Worm (Caenorhabditis elegans) whole organism, L4 larva: ENCODE results near the gene nlp-33.

Experiments used
- F49E8.2 ChIP-seq: sonication (generic microtip); optimal IDR thresholded peaks from 2 replicates; lab custom pipeline; 2016; ENCODE audit warnings: missing compliant biosample characterization, mild to moderate bottlenecking, missing genetic modification characterization, borderline replicate concordance
- Y5F2A.4 ChIP-seq: fragments of 200-800 bp; sonication (Bioruptor generic); optimal IDR thresholded peaks from 2 replicates; lab custom pipeline; 2018; ENCODE audit warnings: mild to moderate bottlenecking, missing genetic modification characterization, missing compliant biosample characterization
- aha-1 ChIP-seq: fragments of 150-350 bp; peaks from one replicate; lab custom pipeline; 2014; ENCODE audit warnings: missing biosample characterization, missing genetic modification characterization
- aly-2 ChIP-seq: sonication (generic microtip); optimal IDR thresholded peaks from 2 replicates; lab custom pipeline; 2018; ENCODE audit warnings: missing biosample characterization, missing genetic modification characterization
- ama-1 ChIP-seq: fragments of 150-350 bp; optimal IDR thresholded peaks from 2 replicates; lab custom pipeline; 2014; ENCODE audit warnings: inconsistent platforms, mixed read lengths
- ceh-20 ChIP-seq: fragments of 200-800 bp; sonication (Bioruptor generic); IDR thresholded peaks from 2 replicates; pipeline ENCODE4 v1.3.6; 2022; ENCODE audit warnings: missing genetic modification reagents, missing genetic modification characterization, missing compliant biosample characterization
- cey-2 ChIP-seq: sonication (generic microtip); optimal IDR thresholded peaks from 3 replicates; lab custom pipeline; 2017; ENCODE audit warnings: missing genetic modification characterization, mild to moderate bottlenecking, missing compliant biosample characterization, antibody characterized with exemption, borderline replicate concordance; ENCODE audit not compliant: insufficient read depth
- dmd-8 ChIP-seq: fragments of 200-800 bp; sonication (Bioruptor generic); IDR thresholded peaks from 2 replicates; pipeline ENCODE4 v1.3.6; 2022; ENCODE audit warnings: missing genetic modification characterization, missing compliant biosample characterization
- dpl-1 ChIP-seq: fragments of 150-350 bp; optimal IDR thresholded peaks from 2 replicates; lab custom pipeline; 2014; ENCODE audit warnings: missing biosample characterization, missing genetic modification reagents, missing genetic modification characterization
- dve-1 ChIP-seq: sonication (generic microtip); optimal IDR thresholded peaks from 2 replicates; lab custom pipeline; 2017; ENCODE audit warnings: antibody characterized with exemption, mild to moderate bottlenecking, missing genetic modification characterization, missing compliant biosample characterization; ENCODE audit not compliant: insufficient read depth
- egl-27 ChIP-seq: sonication (generic microtip); optimal IDR thresholded peaks from 3 replicates; lab custom pipeline; 2017; ENCODE audit warnings: missing biosample characterization, missing genetic modification reagents, missing genetic modification characterization
- egl-43 ChIP-seq: fragments of 200-800 bp; sonication (Bioruptor generic); IDR thresholded peaks from 2 replicates; pipeline ENCODE4 v1.3.6; 2022; ENCODE audit warnings: missing genetic modification reagents, missing genetic modification characterization, missing compliant biosample characterization
- fos-1 ChIP-seq: fragments of 150-350 bp; optimal IDR thresholded peaks from 2 replicates; lab custom pipeline; 2014; ENCODE audit warnings: missing biosample characterization, missing genetic modification characterization
- jun-1 ChIP-seq: fragments of 150-350 bp; optimal IDR thresholded peaks from 2 replicates; lab custom pipeline; 2014; ENCODE audit warnings: missing biosample characterization, missing genetic modification reagents, missing genetic modification characterization
- lim-7 ChIP-seq: fragments of 200-800 bp; sonication (Bioruptor generic); IDR thresholded peaks from 2 replicates; pipeline ENCODE4 v1.3.6; 2022; ENCODE audit warnings: missing genetic modification characterization, missing compliant biosample characterization
- lin-1 ChIP-seq: fragments of 200-800 bp; sonication (Bioruptor generic); IDR thresholded peaks from 2 replicates; pipeline ENCODE4 v1.3.6; 2022; ENCODE audit warnings: missing genetic modification reagents, missing genetic modification characterization, missing compliant biosample characterization
- lin-13 ChIP-seq: fragments of 150-350 bp; optimal IDR thresholded peaks from 2 replicates; lab custom pipeline; 2014; ENCODE audit warnings: missing biosample characterization, missing genetic modification reagents, missing genetic modification characterization
- lin-38 ChIP-seq: fragments of 200-800 bp; sonication (Bioruptor generic); IDR thresholded peaks from 2 replicates; pipeline ENCODE4 v1.3.6; 2022; ENCODE audit warnings: missing genetic modification reagents, missing genetic modification characterization, missing compliant biosample characterization
- lsy-2 ChIP-seq, 2 experiments: fragments of 150-350 bp in 1 of 2; sonication (generic microtip) in 1 of 2; optimal IDR thresholded peaks; 2 replicates each; lab custom pipeline; 2014 to 2017; ENCODE audit warnings: missing biosample characterization in 2 of 2, missing genetic modification characterization in 2 of 2
- madf-5 ChIP-seq, 2 experiments: fragments of 200-800 bp; sonication (Bioruptor generic); IDR thresholded peaks; 2 replicates each; pipeline ENCODE4 v1.3.6; 2022; ENCODE audit warnings: missing compliant biosample characterization in 2 of 2, missing genetic modification characterization in 2 of 2
- mdt-29 ChIP-seq: fragments of 200-800 bp; sonication (Bioruptor generic); IDR thresholded peaks from 2 replicates; pipeline ENCODE4 v1.3.6; 2022; ENCODE audit warnings: missing genetic modification reagents, missing genetic modification characterization, missing compliant biosample characterization
- mxl-3 ChIP-seq: fragments of 200-800 bp; sonication (Bioruptor generic); optimal IDR thresholded peaks from 2 replicates; lab custom pipeline; 2018; ENCODE audit warnings: mild to moderate bottlenecking, missing genetic modification characterization, missing compliant biosample characterization
- nhr-111 ChIP-seq: fragments of 200-800 bp; sonication (Bioruptor generic); optimal IDR thresholded peaks from 2 replicates; lab custom pipeline; 2018; ENCODE audit warnings: mild to moderate bottlenecking, missing genetic modification characterization, missing compliant biosample characterization
- nhr-28 ChIP-seq: fragments of 150-350 bp; optimal IDR thresholded peaks from 2 replicates; lab custom pipeline; 2014; ENCODE audit warnings: missing biosample characterization, missing genetic modification characterization
- nhr-41 ChIP-seq: fragments of 200-800 bp; sonication (Bioruptor generic); IDR thresholded peaks from 2 replicates; pipeline ENCODE4 v1.3.6; 2022; ENCODE audit warnings: missing genetic modification reagents, missing genetic modification characterization, missing compliant biosample characterization
- nhr-77 ChIP-seq: fragments of 150-350 bp; optimal IDR thresholded peaks from 2 replicates; lab custom pipeline; 2014; ENCODE audit warnings: missing biosample characterization, missing genetic modification characterization
- pha-4 ChIP-seq, 2 experiments: fragments of 150-350 bp in 1 of 2; fragments of 200-800 bp in 1 of 2; sonication (Bioruptor generic) in 1 of 2; IDR thresholded peaks in 1 of 2; optimal IDR thresholded peaks in 1 of 2; 2 replicates each; pipeline versions ENCODE4 v1.3.6 to Lab custom; 2014 to 2022; ENCODE audit warnings: missing genetic modification characterization in 2 of 2, missing genetic modification reagents in 2 of 2, missing biosample characterization in 1 of 2, missing compliant biosample characterization in 1 of 2
- snpc-1.2 ChIP-seq: fragments of 200-800 bp; sonication (Bioruptor generic); IDR thresholded peaks from 2 replicates; pipeline ENCODE4 v1.3.6; 2022; ENCODE audit warnings: missing genetic modification reagents, missing genetic modification characterization, missing compliant biosample characterization
- snpc-4 ChIP-seq: fragments of 150-350 bp; optimal IDR thresholded peaks from 2 replicates; lab custom pipeline; 2014; ENCODE audit warnings: missing biosample characterization, missing genetic modification characterization
- spr-3 ChIP-seq: fragments of 200-800 bp; sonication (Bioruptor generic); optimal IDR thresholded peaks from 2 replicates; lab custom pipeline; 2018; ENCODE audit warnings: mild to moderate bottlenecking, missing genetic modification characterization, missing compliant biosample characterization
- unc-62 ChIP-seq, 3 experiments: fragments of 150-350 bp in 1 of 3; sonication (generic microtip); optimal IDR thresholded peaks in 2 of 3; peaks in 1 of 3; 1 replicate in 1 of 3; 2 replicates in 2 of 3; lab custom pipeline; 2014 to 2017; ENCODE audit warnings: missing biosample characterization in 3 of 3, missing genetic modification characterization in 3 of 3, missing genetic modification reagents in 3 of 3, missing genotype in 1 of 3
- vab-7 ChIP-seq: fragments of 200-800 bp; sonication (Bioruptor generic); IDR thresholded peaks from 2 replicates; pipeline ENCODE4 v1.3.6; 2022; ENCODE audit warnings: missing genetic modification reagents, missing genetic modification characterization, missing compliant biosample characterization
- zfp-3 ChIP-seq: fragments of 200-800 bp; sonication (Bioruptor generic); conservative IDR thresholded peaks from 2 replicates; pipeline ENCODE4 v1.3.6; 2022; ENCODE audit warnings: missing genetic modification reagents, missing genetic modification characterization, missing compliant biosample characterization
- zip-11 ChIP-seq: fragments of 200-800 bp; sonication (Bioruptor generic); IDR thresholded peaks from 2 replicates; pipeline ENCODE4 v1.3.6; 2022; ENCODE audit warnings: missing genetic modification characterization, missing compliant biosample characterization
- zip-2 ChIP-seq: fragments of 150-350 bp; optimal IDR thresholded peaks from 2 replicates; lab custom pipeline; 2014; ENCODE audit warnings: missing biosample characterization, missing genetic modification characterization

The nlp-33 gene

ce11 chrV:11147780-11148144, 616 bp downstream of the nlp-33 start (continued):
- TF ChIP-seq zip-11 (no peak), ceh-20 (GFP tag; lab: Robert Waterston, UW) (no peak), ama-1 (lab: Kevin White, UChicago) (peak; percentile 44), nhr-111 (GFP tag; lab: Kevin White, UChicago) (no peak), zfp-3 (GFP tag; lab: Robert Waterston, UW) (peak; percentile 81; the same call in 1 of the 2 replicates), dve-1 (tag; lab: Kevin White, UChicago) (no peak)

ce11 chrV:11148971-11149370, 1.8 kb downstream of the nlp-33 start:
- TF ChIP-seq nhr-28 (tag; lab: Kevin White, UChicago) (peak; percentile 35), aly-2 (tag; lab: Kevin White, UChicago) (no peak)

- TF ChIP-seq cey-2 (no peak), aha-1 (tag; lab: Kevin White, UChicago) (no peak), fos-1 (no peak), zip-2 (no peak), unc-62 (GFP tag; optimal IDR thresholded peaks at IDR 0.05 in 1 of 2; lab: Kevin White, UChicago) (no peak), unc-62 (tag; optimal IDR thresholded peaks at IDR 0.05; lab: Kevin White, UChicago) (no peak)
Observed at ce11 chrV:11149405-11149804, 2.3 kb downstream of the nlp-33 start, which contains the start of gene T19C4.1. Gene T19C4.1, plus strand, starts transcription at chrV:11149705.

- TF ChIP-seq lin-1 (GFP tag; lab: Robert Waterston, UW) (no peak), nhr-28 (tag; lab: Kevin White, UChicago) (no peak), lin-13 (GFP tag; lab: Kevin White, UChicago) (no peak), Y5F2A.4 (GFP tag; lab: Kevin White, UChicago) (no peak), snpc-1.2 (GFP tag; lab: Robert Waterston, UW) (no peak), cey-2 (no peak), mxl-3 (no peak), vab-7 (GFP tag; lab: Robert Waterston, UW) (no peak), nhr-41 (no peak), mdt-29 (GFP tag; lab: Robert Waterston, UW) (no peak), dmd-8 (GFP tag; lab: Robert Waterston, UW) (no peak), dpl-1 (no peak), nhr-77 (tag; lab: Kevin White, UChicago) (no peak), spr-3 (GFP tag; lab: Kevin White, UChicago) (no peak), jun-1 (tag; lab: Kevin White, UChicago) (no peak), egl-43 (GFP tag; lab: Robert Waterston, UW) (no peak), lin-38 (GFP tag; lab: Robert Waterston, UW) (no peak), lsy-2 (tag; optimal IDR thresholded peaks at IDR 0.05; lab: Kevin White, UChicago) (no peak)
Observed at ce11 chrV:11152333-11152732, 5.2 kb downstream of the nlp-33 start, which contains the start of gene srg-39. Gene srg-39, minus strand, starts transcription at chrV:11152433.

DNA sequence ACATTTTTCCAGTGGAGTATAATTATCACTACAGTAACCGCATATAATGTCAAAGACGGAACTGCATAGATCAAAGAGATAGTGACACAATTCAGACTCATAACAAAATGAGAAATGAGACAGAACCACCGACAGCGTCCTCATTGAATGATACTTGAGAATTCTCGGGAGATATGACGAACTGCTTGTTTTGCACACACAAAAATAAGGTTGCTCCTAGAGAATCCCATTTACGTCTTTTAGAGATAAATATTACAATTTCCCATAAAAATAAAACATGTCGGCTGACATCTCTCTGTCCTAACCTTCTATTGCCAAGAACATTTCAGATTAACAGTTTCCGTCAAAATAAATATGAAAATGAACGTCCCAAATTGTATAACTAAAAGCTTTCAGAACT, 8.4 kb downstream of the nlp-33 start, which contains the start of gene srg-38:
Gene srg-38, minus strand, starts transcription at position 101 of the 400 bp plus-strand sequence.
- no peak for TF ChIP-seq nhr-41
- no peak for TF ChIP-seq egl-27 (tag; lab: Kevin White, UChicago)
- TF ChIP-seq F49E8.2 (tag; lab: Kevin White, UChicago) = no peak
- no peak for TF ChIP-seq madf-5 (GFP tag; IDR thresholded peaks at IDR 0.05; lab: Robert Waterston, UW)
- no peak for TF ChIP-seq lim-7
- TF ChIP-seq snpc-4 = no peak
- TF ChIP-seq pha-4 (GFP tag; IDR thresholded peaks at IDR 0.05; lab: Robert Waterston, UW) = no peak
- TF ChIP-seq pha-4 (tag; optimal IDR thresholded peaks at IDR 0.05; lab: Kevin White, UChicago) = no peak
- no peak for TF ChIP-seq lin-38 (GFP tag; lab: Robert Waterston, UW)
